Worm (Caenorhabditis elegans) whole organism, late embryonic: ENCODE measurements around the gene W02B12.12.

Experiments used
- ahr-1 ChIP-seq: sonication (generic microtip); optimal IDR thresholded peaks from 2 replicates; lab custom pipeline; 2016; ENCODE audit warnings: missing genetic modification characterization, missing compliant biosample characterization
- ama-1 ChIP-seq: fragments of 150-350 bp; optimal IDR thresholded peaks from 2 replicates; lab custom pipeline; 2014
- ceh-2 ChIP-seq: sonication (generic microtip); optimal IDR thresholded peaks from 2 replicates; lab custom pipeline; 2016; ENCODE audit warnings: missing genotype, missing genetic modification characterization, missing compliant biosample characterization
- ceh-22 ChIP-seq: sonication (generic microtip); optimal IDR thresholded peaks from 2 replicates; lab custom pipeline; 2017; ENCODE audit warnings: missing biosample characterization, missing genetic modification characterization
- ceh-24 ChIP-seq: sonication (generic microtip); optimal IDR thresholded peaks from 2 replicates; lab custom pipeline; 2016; ENCODE audit warnings: mild to moderate bottlenecking, missing genetic modification characterization, missing compliant biosample characterization
- fkh-10 ChIP-seq: fragments of 150-350 bp; optimal IDR thresholded peaks from 2 replicates; lab custom pipeline; 2014; ENCODE audit warnings: missing biosample characterization, missing genetic modification reagents, missing genetic modification characterization
- hlh-13 ChIP-seq: fragments of 200-800 bp; sonication (Bioruptor generic); optimal IDR thresholded peaks from 2 replicates; lab custom pipeline; 2018; ENCODE audit warnings: mild to moderate bottlenecking, missing genetic modification characterization, missing compliant biosample characterization
- hlh-8 ChIP-seq: sonication (generic microtip); optimal IDR thresholded peaks from 2 replicates; lab custom pipeline; 2016; ENCODE audit warnings: missing genotype, missing genetic modification characterization, missing compliant biosample characterization
- npax-4 ChIP-seq: sonication (generic microtip); optimal IDR thresholded peaks from 2 replicates; lab custom pipeline; 2016; ENCODE audit warnings: missing genetic modification characterization, missing compliant biosample characterization
- pag-3 ChIP-seq: sonication (generic microtip); optimal IDR thresholded peaks from 2 replicates; lab custom pipeline; 2016; ENCODE audit warnings: missing compliant biosample characterization, missing genetic modification characterization, borderline replicate concordance
- pqm-1 ChIP-seq: sonication (generic microtip); optimal IDR thresholded peaks from 2 replicates; lab custom pipeline; 2016; ENCODE audit warnings: missing genetic modification characterization, missing compliant biosample characterization
- ztf-16 ChIP-seq: sonication (generic microtip); optimal IDR thresholded peaks from 2 replicates; lab custom pipeline; 2017; ENCODE audit warnings: missing genetic modification characterization, missing compliant biosample characterization

DNA sequence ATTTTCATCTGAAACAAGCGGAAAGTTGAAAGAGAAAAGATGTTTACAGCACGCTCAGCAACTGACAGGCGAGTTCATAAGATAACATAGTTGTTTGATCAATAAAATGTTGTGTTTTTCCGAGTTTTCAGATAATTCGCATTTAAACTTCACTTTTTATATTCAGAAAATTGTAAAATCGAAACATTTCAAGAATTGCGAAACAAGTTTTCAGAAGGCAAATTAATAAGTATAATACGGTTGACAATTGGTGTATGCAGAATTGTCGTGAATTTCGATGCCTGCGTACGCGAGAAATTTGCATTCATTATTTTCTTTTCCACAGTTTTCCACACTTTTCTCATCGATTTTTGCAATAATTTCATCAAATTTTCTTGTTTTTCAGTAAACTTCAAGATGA is 16.3 kb upstream of the W02B12.12 start, which contains the start of the genes ooc-3 and B0334.4:
- TF ChIP-seq pqm-1 (no peak), ama-1 (lab: Kevin White, UChicago) (no peak), hlh-8 (tag; lab: Kevin White, UChicago) (no peak), npax-4 (tag; lab: Kevin White, UChicago) (no peak), ceh-22 (tag; lab: Kevin White, UChicago) (no peak), hlh-13 (GFP tag; lab: Kevin White, UChicago) (no peak), ceh-24 (tag; lab: Kevin White, UChicago) (no peak), ceh-2 (tag; lab: Kevin White, UChicago) (no peak), fkh-10 (no peak), ztf-16 (tag; lab: Kevin White, UChicago) (no peak), pag-3 (no peak), ahr-1 (tag; lab: Kevin White, UChicago) (no peak)
